Worm (Caenorhabditis elegans) whole organism, young adult: ENCODE results near the gene gcsh-1.

ENCODE experiments used
- C06A6.2 ChIP-seq: fragments of 200-800 bp; sonication (Bioruptor generic); conservative IDR thresholded peaks from 2 replicates; pipeline ENCODE4 v1.3.6; 2022; ENCODE audit warnings: missing genetic modification characterization, missing compliant biosample characterization
- K11D2.4 ChIP-seq: fragments of 200-800 bp; sonication (Bioruptor generic); IDR thresholded peaks from 2 replicates; pipeline ENCODE4 v1.3.6; 2022; ENCODE audit warnings: missing genetic modification reagents, missing genetic modification characterization, missing compliant biosample characterization
- hsf-1 ChIP-seq: fragments of 200-800 bp; sonication (Bioruptor generic); IDR thresholded peaks from 2 replicates; pipeline ENCODE4 v1.3.6; 2022; ENCODE audit warnings: missing genetic modification reagents, missing genetic modification characterization, missing compliant biosample characterization
- snpc-4 ChIP-seq, 5 experiments: fragments of 150-350 bp in 1 of 5; sonication (generic microtip) in 4 of 5; optimal IDR thresholded peaks; 2 replicates each; lab custom pipeline; 2014 to 2018; ENCODE audit warnings: missing genetic modification characterization in 5 of 5, missing biosample characterization in 3 of 5, antibody characterized with exemption in 2 of 5, mild to moderate bottlenecking in 2 of 5, missing compliant biosample characterization in 2 of 5, missing genotype in 2 of 5, moderate library complexity in 2 of 5, missing genetic modification reagents in 1 of 5

DNA sequence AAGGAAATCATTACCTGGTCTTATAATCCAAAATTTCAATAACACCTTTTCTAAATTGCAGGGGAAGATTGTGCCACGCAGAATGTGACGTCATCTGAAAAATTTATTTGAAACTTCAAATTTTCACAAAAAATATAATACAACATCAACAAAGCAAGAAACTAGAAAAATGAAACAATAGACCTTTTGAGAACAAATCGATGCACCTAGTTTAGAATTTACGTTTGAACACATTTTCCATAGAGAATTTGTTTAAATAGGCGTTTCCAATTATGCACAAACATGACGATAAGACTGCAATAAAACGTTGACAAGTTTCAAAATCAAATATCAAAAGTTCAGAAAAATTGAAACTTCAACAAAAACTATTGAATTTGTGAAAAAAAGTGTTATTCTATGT lies 2.1 kb downstream of the gcsh-1 start, which contains the start of gene fbxa-141:
- TF ChIP-seq K11D2.4 (no peak), hsf-1 (GFP tag; lab: Robert Waterston, UW) (no peak), C06A6.2 (GFP tag; lab: Robert Waterston, UW) (no peak), snpc-4 (GFP tag; optimal IDR thresholded peaks at IDR 0.05; lab: Kevin White, UChicago) (no peak), snpc-4 (tag; optimal IDR thresholded peaks at IDR 0.05; lab: Kevin White, UChicago) (no peak)
